Fruit fly (Drosophila melanogaster): ENCODE data around the gene Oatp33Ea.

Gene Oatp33Ea

dm6 chr2L:12415485-12416137 is 30.1 kb downstream of the Oatp33Ea start (continued):
- TF ChIP-seq CG17328 (GFP tag; IDR thresholded peaks at IDR 0.05) (no peak), dpn (GFP tag; optimal IDR thresholded peaks at IDR 0.05) (no peak), Hand (GFP tag; optimal IDR thresholded peaks at IDR 0.05) (no peak), D (optimal IDR thresholded peaks at IDR 0.05) (no peak), D (GFP tag; optimal IDR thresholded peaks at IDR 0.05) (peak; percentile 2), CG4707 (GFP tag; optimal IDR thresholded peaks at IDR 0.05) (no peak), CG10462 (GFP tag; optimal IDR thresholded peaks at IDR 0.05) (no peak), CG4282 (GFP tag; optimal IDR thresholded peaks at IDR 0.05) (no peak), Hmx (GFP tag; optimal IDR thresholded peaks at IDR 0.05) (peak; percentile 32), grau (tag; optimal IDR thresholded peaks at IDR 0.05) (peak; percentile 37), CG11085 (GFP tag; IDR thresholded peaks at IDR 0.05) (no peak), crol (GFP tag; IDR thresholded peaks at IDR 0.05) (no peak), prd (optimal IDR thresholded peaks at IDR 0.05) (no peak), prd (GFP tag; IDR thresholded peaks at IDR 0.05) (no peak), BEAF-32 (GFP tag; optimal IDR thresholded peaks at IDR 0.05) (no peak), CG2120 (GFP tag; optimal IDR thresholded peaks at IDR 0.05) (peak; percentile 37), zf30C (GFP tag; optimal IDR thresholded peaks at IDR 0.05) (no peak), ranshi (GFP tag; IDR thresholded peaks at IDR 0.05) (no peak), row (GFP tag; IDR thresholded peaks at IDR 0.05) (peak; percentile 37; the same call in 1 of the 3 replicates), crp (GFP tag; optimal IDR thresholded peaks at IDR 0.05) (no peak), Elba2 (GFP tag; optimal IDR thresholded peaks at IDR 0.05) (no peak), CG8281 (tag; optimal IDR thresholded peaks at IDR 0.05) (no peak), CG6254 (GFP tag; optimal IDR thresholded peaks at IDR 0.05) (no peak), Hey (tag; optimal IDR thresholded peaks at IDR 0.05) (no peak), stwl (tag; optimal IDR thresholded peaks at IDR 0.05) (no peak), Trl (optimal IDR thresholded peaks at IDR 0.05) (no peak), Trl (GFP tag; optimal IDR thresholded peaks at IDR 0.05) (no peak), ham (GFP tag; IDR thresholded peaks at IDR 0.05) (no peak), fru (optimal IDR thresholded peaks at IDR 0.05) (no peak), CG12104 (GFP tag; optimal IDR thresholded peaks at IDR 0.05) (no peak), NC2β (GFP tag; optimal IDR thresholded peaks at IDR 0.05) (no peak), ci (GFP tag; IDR thresholded peaks at IDR 0.05) (no peak), nerfin-1 (tag; optimal IDR thresholded peaks at IDR 0.05) (no peak), croc (GFP tag; conservative IDR thresholded peaks at IDR 0.05) (no peak), CG10959 (GFP tag; IDR thresholded peaks at IDR 0.05) (no peak), Atf3 (GFP tag; optimal IDR thresholded peaks at IDR 0.05) (no peak), CG30020 (tag; optimal IDR thresholded peaks at IDR 0.05) (no peak), slou (GFP tag; optimal IDR thresholded peaks at IDR 0.05) (no peak), ems (GFP tag; optimal IDR thresholded peaks at IDR 0.05) (no peak), CG16779 (GFP tag; IDR thresholded peaks at IDR 0.05) (no peak), psq (GFP tag; optimal IDR thresholded peaks at IDR 0.05) (no peak), jing (GFP tag; optimal IDR thresholded peaks at IDR 0.05) (no peak), dmrt99B (tag; optimal IDR thresholded peaks at IDR 0.05) (peak; percentile 22), CG16815 (GFP tag; optimal IDR thresholded peaks at IDR 0.05) (no peak), YL-1 (GFP tag; optimal IDR thresholded peaks at IDR 0.05) (no peak), ac (GFP tag; optimal IDR thresholded peaks at IDR 0.05) (no peak), CG14441 (GFP tag; IDR thresholded peaks at IDR 0.05) (no peak), oc (tag; optimal IDR thresholded peaks at IDR 0.05) (no peak), CG8359 (GFP tag; optimal IDR thresholded peaks at IDR 0.05; ENCODE audit: borderline replicate concordance) (no peak), slp2 (GFP tag; optimal IDR thresholded peaks at IDR 0.05) (no peak), Dbx (GFP tag; IDR thresholded peaks at IDR 0.05) (no peak), Nf-YA (GFP tag; IDR thresholded peaks at IDR 0.05) (no peak), CG10431 (GFP tag; optimal IDR thresholded peaks at IDR 0.05) (no peak)
